Fruit fly (Drosophila melanogaster) whole organism, wandering third instar larva: ENCODE results near the gene Brf.

Experiments
- Abd-B ChIP-seq: fragments of >200 bp; optimal IDR thresholded peaks from 2 replicates; lab custom pipeline; 2017; ENCODE audit warnings: missing biosample characterization, missing genetic modification characterization
- CG32264 ChIP-seq: fragments of 200-800 bp; sonication (Bioruptor generic); optimal IDR thresholded peaks from 2 replicates; lab custom pipeline; 2016; ENCODE audit warnings: missing biosample characterization, missing genetic modification characterization
- CG9705 ChIP-seq: fragments of 200-800 bp; sonication (Bioruptor generic); optimal IDR thresholded peaks from 2 replicates; lab custom pipeline; 2018; ENCODE audit warnings: missing biosample characterization, mild to moderate bottlenecking, missing genetic modification characterization
- CrebA ChIP-seq: fragments of 200-800 bp; sonication (Bioruptor generic); optimal IDR thresholded peaks from 2 replicates; lab custom pipeline; 2016; ENCODE audit warnings: missing biosample characterization, mild to moderate bottlenecking, missing genetic modification characterization, borderline replicate concordance
- Dfd ChIP-seq: fragments of >200 bp; optimal IDR thresholded peaks from 2 replicates; lab custom pipeline; 2017; ENCODE audit warnings: missing biosample characterization, missing genetic modification characterization
- Dif ChIP-seq: fragments of 200-275, 200-300 bp; sonication (Bioruptor generic); optimal IDR thresholded peaks from 2 replicates; lab custom pipeline; 2018; ENCODE audit warnings: missing biosample characterization, missing genetic modification characterization; ENCODE audit not compliant: partially characterized antibody
- GATAd ChIP-seq: sonication (Bioruptor generic); optimal IDR thresholded peaks from 2 replicates; lab custom pipeline; 2016; ENCODE audit warnings: missing biosample characterization, missing genetic modification characterization
- HLH106 ChIP-seq: fragments of 200-800 bp; optimal IDR thresholded peaks from 3 replicates; lab custom pipeline; 2019; ENCODE audit warnings: missing biosample characterization, mild to moderate bottlenecking, missing genetic modification characterization, moderate library complexity
- Hnf4 ChIP-seq: fragments of 200-800 bp; sonication (Bioruptor generic); optimal IDR thresholded peaks from 2 replicates; lab custom pipeline; 2016; ENCODE audit warnings: missing biosample characterization, mild to moderate bottlenecking, missing genetic modification characterization
- Hr78 ChIP-seq: fragments of >200 bp; optimal IDR thresholded peaks from 2 replicates; lab custom pipeline; 2017; ENCODE audit warnings: missing biosample characterization, missing genetic modification characterization
- Hr83 ChIP-seq: fragments of 200-300 bp; sonication (Bioruptor generic); optimal IDR thresholded peaks from 2 replicates; lab custom pipeline; 2016; ENCODE audit warnings: missing biosample characterization, mild to moderate bottlenecking, missing genetic modification characterization, moderate library complexity; ENCODE audit not compliant: poor library complexity, severe bottlenecking
- Jra ChIP-seq: sonication (Bioruptor generic); optimal IDR thresholded peaks from 2 replicates; lab custom pipeline; 2016; ENCODE audit warnings: missing biosample characterization, missing genetic modification characterization
- OdsH ChIP-seq: fragments of 200-800 bp; sonication (Bioruptor generic); optimal IDR thresholded peaks from 2 replicates; lab custom pipeline; 2016; ENCODE audit warnings: missing biosample characterization, mild to moderate bottlenecking, missing genetic modification characterization
- Sp1 ChIP-seq: fragments of 200-800 bp; sonication (Bioruptor generic); optimal IDR thresholded peaks from 3 replicates; lab custom pipeline; 2019; ENCODE audit warnings: missing biosample characterization, mild to moderate bottlenecking, missing genetic modification characterization, moderate library complexity
- Vsx2 ChIP-seq: fragments of 200-300, 225-300 bp; sonication (Bioruptor generic); optimal IDR thresholded peaks from 2 replicates; lab custom pipeline; 2018; ENCODE audit warnings: missing biosample characterization, missing genetic modification characterization; ENCODE audit not compliant: partially characterized antibody
- br ChIP-seq: fragments of 200-800 bp; sonication (Bioruptor generic); optimal IDR thresholded peaks from 2 replicates; lab custom pipeline; 2016; ENCODE audit warnings: missing biosample characterization, missing genetic modification characterization
- brk ChIP-seq: fragments of 200-800 bp; sonication (Bioruptor generic); optimal IDR thresholded peaks from 2 replicates; lab custom pipeline; 2016; ENCODE audit warnings: missing biosample characterization, mild to moderate bottlenecking, missing genetic modification characterization
- dl ChIP-seq, 2 experiments: fragments of 175-275, 200-275 bp in 1 of 2; fragments of 200-275 bp in 1 of 2; sonication (Bioruptor generic); optimal IDR thresholded peaks; lab custom pipeline; 2018; ENCODE audit warnings: mild to moderate bottlenecking in 2 of 2, missing biosample characterization in 2 of 2, missing genetic modification characterization in 2 of 2, moderate library complexity in 2 of 2; ENCODE audit not compliant: partially characterized antibody in 2 of 2, insufficient read depth in 1 of 2
- dmrt93B ChIP-seq: fragments of 200-800 bp; sonication (Bioruptor generic); optimal IDR thresholded peaks from 2 replicates; lab custom pipeline; 2018; ENCODE audit warnings: missing biosample characterization, mild to moderate bottlenecking, missing genetic modification characterization
- foxo ChIP-seq, 2 experiments: fragments of 200-800 bp; sonication (Bioruptor generic); optimal IDR thresholded peaks; 2 replicates in 1 of 2; 3 replicates in 1 of 2; lab custom pipeline; 2016 to 2017; ENCODE audit warnings: missing biosample characterization in 2 of 2, missing genetic modification characterization in 2 of 2
- fru ChIP-seq: fragments of 200-800 bp; sonication (Bioruptor generic); optimal IDR thresholded peaks from 3 replicates; lab custom pipeline; 2016; ENCODE audit warnings: missing biosample characterization, mild to moderate bottlenecking, missing genetic modification characterization
- h ChIP-seq: fragments of 200-800 bp; sonication (Bioruptor generic); optimal IDR thresholded peaks from 3 replicates; lab custom pipeline; 2016; ENCODE audit warnings: missing biosample characterization, mild to moderate bottlenecking, missing genetic modification characterization
- jim ChIP-seq: fragments of 175-275, 200-325 bp; sonication (Bioruptor generic); optimal IDR thresholded peaks from 2 replicates; lab custom pipeline; 2016; ENCODE audit warnings: missing biosample characterization, mild to moderate bottlenecking, missing genetic modification characterization
- lola ChIP-seq: fragments of >200 bp; optimal IDR thresholded peaks from 2 replicates; lab custom pipeline; 2017; ENCODE audit warnings: missing biosample characterization, missing genetic modification characterization
- psq ChIP-seq: fragments of 200-800 bp; sonication (Bioruptor generic); optimal IDR thresholded peaks from 3 replicates; lab custom pipeline; 2017; ENCODE audit warnings: missing biosample characterization, mild to moderate bottlenecking, missing genetic modification characterization, moderate library complexity
- rgr ChIP-seq: fragments of 200-800 bp; sonication (Bioruptor generic); optimal IDR thresholded peaks from 3 replicates; lab custom pipeline; 2016; ENCODE audit warnings: missing biosample characterization, mild to moderate bottlenecking, missing genetic modification characterization
- sage ChIP-seq: fragments of 200-800 bp; sonication (Bioruptor generic); optimal IDR thresholded peaks from 2 replicates; lab custom pipeline; 2016; ENCODE audit warnings: missing biosample characterization, mild to moderate bottlenecking, missing genetic modification characterization
- sv ChIP-seq: fragments of 200-800 bp; sonication (Bioruptor generic); optimal IDR thresholded peaks from 3 replicates; lab custom pipeline; 2016; ENCODE audit warnings: missing biosample characterization, missing genetic modification characterization
- usp ChIP-seq: fragments of >200 bp; optimal IDR thresholded peaks from 2 replicates; lab custom pipeline; 2017; ENCODE audit warnings: missing biosample characterization, missing genetic modification characterization
- woc ChIP-seq: sonication (Bioruptor generic); optimal IDR thresholded peaks from 2 replicates; lab custom pipeline; 2016; ENCODE audit warnings: missing biosample characterization, mild to moderate bottlenecking, missing genetic modification characterization

Gene Brf

dm6 chr3R:17379742-17380141 lies 11.4 kb downstream of the Brf start, which contains the start of gene lute:
Gene lute, plus strand, starts transcription at chr3R:17379944.
- TF ChIP-seq rgr (GFP tag; lab: Kevin White, UChicago) (no peak), psq (no peak), fru (GFP tag; lab: Kevin White, UChicago) (peak; percentile 21), OdsH (no peak), foxo (GFP tag; optimal IDR thresholded peaks at IDR 0.05; lab: Kevin White, UChicago) (no peak), Sp1 (GFP tag; lab: Kevin White, UChicago) (no peak), CrebA (peak; percentile 21), Vsx2 (GFP tag; lab: Kevin White, UChicago) (peak; percentile 25), jim (no peak)

DNA sequence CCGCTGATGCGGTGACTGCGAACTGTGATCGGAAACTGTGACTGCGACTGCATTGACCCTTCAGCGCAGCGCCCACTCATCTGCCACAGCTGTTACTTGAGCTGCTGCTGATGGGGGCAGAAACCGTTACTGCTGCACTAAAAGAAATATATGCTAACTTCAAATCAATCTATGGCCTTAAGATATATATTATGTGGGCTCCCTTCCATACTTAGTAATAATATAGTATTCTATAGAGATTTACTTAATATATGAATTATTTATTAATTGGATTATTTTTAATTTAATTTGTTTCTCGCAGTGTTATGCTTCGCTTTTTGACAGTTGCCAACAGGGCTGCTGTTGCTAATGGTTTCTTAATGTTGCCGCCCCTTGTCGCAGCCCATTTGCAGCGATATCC lies 12.1 kb downstream of the Brf start:
- TF ChIP-seq HLH106 (tag; lab: Kevin White, UChicago): peak; percentile 36
- peak in 1 of 2 experiments; percentile 47 for TF ChIP-seq foxo (GFP tag; optimal IDR thresholded peaks at IDR 0.05; lab: Kevin White, UChicago)
- no peak for TF ChIP-seq Sp1 (GFP tag; lab: Kevin White, UChicago)
- no peak for TF ChIP-seq dl (GFP tag; optimal IDR thresholded peaks at IDR 0.05; lab: Kevin White, UChicago; ENCODE audit: insufficient read depth in 1 of 2, partially characterized antibody in 2 of 2)
- TF ChIP-seq fru (GFP tag; lab: Kevin White, UChicago): peak; percentile 8
- no peak for TF ChIP-seq Jra (GFP tag; lab: Kevin White, UChicago)
- TF ChIP-seq psq: no peak
- TF ChIP-seq Vsx2 (GFP tag; lab: Kevin White, UChicago): no peak

DNA sequence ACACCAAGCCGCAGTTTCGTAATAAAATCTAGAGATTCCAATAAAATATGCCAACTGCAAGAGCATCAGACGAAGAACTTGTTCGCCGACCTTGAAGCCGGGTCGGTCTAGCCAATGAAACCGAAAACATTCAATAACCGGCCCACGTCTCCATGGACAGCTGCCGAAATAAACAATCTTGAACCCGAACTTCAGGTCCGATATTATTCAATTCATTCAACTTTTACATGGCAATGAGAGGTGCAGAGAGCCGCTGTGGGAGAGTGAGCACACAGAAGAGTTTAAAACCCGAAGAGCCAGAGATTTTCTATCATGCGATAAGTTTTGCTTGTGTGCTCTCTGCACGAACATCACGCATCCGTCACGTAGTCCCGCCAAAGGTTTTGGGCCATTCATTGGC lies 13.6 kb downstream of the Brf start:
- TF ChIP-seq Hr78 (no peak), dmrt93B (no peak), CrebA (no peak), Dif (GFP tag; lab: Kevin White, UChicago) (peak; percentile 18), CG9705 (GFP tag; lab: Kevin White, UChicago) (no peak), br (no peak), dl (GFP tag; optimal IDR thresholded peaks at IDR 0.05; lab: Kevin White, UChicago; ENCODE audit: insufficient read depth in 1 of 2, partially characterized antibody in 2 of 2) (peak in 1 of 2 experiments; percentile 39)

DNA sequence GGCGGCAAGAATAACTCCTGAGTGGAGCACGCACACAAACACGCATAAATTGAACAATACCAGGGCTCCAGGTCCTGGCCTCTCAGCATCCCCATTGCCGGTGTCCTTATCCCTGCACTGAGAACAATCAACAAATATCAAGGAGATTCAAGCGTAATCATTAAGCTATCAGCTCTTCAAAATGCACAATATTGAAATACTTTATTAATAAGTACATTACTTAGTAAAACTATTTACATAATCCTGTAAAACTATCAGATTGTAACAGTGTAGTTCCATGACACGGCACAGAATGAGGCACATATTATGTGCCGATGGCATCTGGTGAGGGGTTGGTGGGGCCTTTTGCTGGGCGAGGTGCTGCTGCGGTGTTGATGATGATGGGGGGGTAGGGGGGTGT lies 20.0 kb downstream of the Brf start:
- TF ChIP-seq GATAd (GFP tag; lab: Kevin White, UChicago): no peak
- no peak for TF ChIP-seq CrebA
- TF ChIP-seq CG9705 (GFP tag; lab: Kevin White, UChicago): no peak
- TF ChIP-seq CG32264 (GFP tag; lab: Kevin White, UChicago): no peak
- no peak for TF ChIP-seq Vsx2 (GFP tag; lab: Kevin White, UChicago)
- TF ChIP-seq HLH106 (tag; lab: Kevin White, UChicago): no peak
- TF ChIP-seq jim: no peak
- TF ChIP-seq Abd-B (GFP tag; lab: Kevin White, UChicago): no peak
- no peak for TF ChIP-seq lola (GFP tag; lab: Kevin White, UChicago)
- TF ChIP-seq psq: no peak
- TF ChIP-seq sv (GFP tag; lab: Kevin White, UChicago): no peak
- no peak for TF ChIP-seq OdsH
- no peak for TF ChIP-seq h (GFP tag; lab: Kevin White, UChicago)
- no peak for TF ChIP-seq foxo (GFP tag; optimal IDR thresholded peaks at IDR 0.05; lab: Kevin White, UChicago)
- no peak for TF ChIP-seq rgr (GFP tag; lab: Kevin White, UChicago)
- no peak for TF ChIP-seq Hr83 (GFP tag; lab: Kevin White, UChicago)

- TF ChIP-seq rgr (GFP tag; lab: Kevin White, UChicago): no peak
- no peak for TF ChIP-seq sage (GFP tag; lab: Kevin White, UChicago)
- TF ChIP-seq Dfd (GFP tag; lab: Kevin White, UChicago): no peak
- no peak for TF ChIP-seq HLH106 (tag; lab: Kevin White, UChicago)
- TF ChIP-seq brk: no peak
- no peak for TF ChIP-seq CG9705 (GFP tag; lab: Kevin White, UChicago)
- no peak for TF ChIP-seq Hr78
- TF ChIP-seq Hnf4 (GFP tag; lab: Kevin White, UChicago): no peak
- no peak for TF ChIP-seq OdsH
- no peak for TF ChIP-seq psq
- TF ChIP-seq CG32264 (GFP tag; lab: Kevin White, UChicago): no peak
- TF ChIP-seq Vsx2 (GFP tag; lab: Kevin White, UChicago): no peak
- TF ChIP-seq lola (GFP tag; lab: Kevin White, UChicago): no peak
- no peak for TF ChIP-seq Hr83 (GFP tag; lab: Kevin White, UChicago)
- TF ChIP-seq Dif (GFP tag; lab: Kevin White, UChicago): no peak
- no peak for TF ChIP-seq fru (GFP tag; lab: Kevin White, UChicago)
- no peak for TF ChIP-seq woc (GFP tag; lab: Kevin White, UChicago)
- no peak for TF ChIP-seq usp (GFP tag; lab: Kevin White, UChicago)
- no peak for TF ChIP-seq Sp1 (GFP tag; lab: Kevin White, UChicago)
- no peak for TF ChIP-seq GATAd (GFP tag; lab: Kevin White, UChicago)
Observed at dm6 chr3R:17366023-17366422, 25.1 kb downstream of the Brf start, which contains the start of gene beat-IIa. Gene beat-IIa, minus strand, starts transcription at chr3R:17366119.
